Fruit fly (Drosophila melanogaster) whole organism, embryonic: Measurements from ENCODE around the gene elB.

Experiments used
- Atf6 ChIP-seq: fragments of 200-800 bp; sonication (Bioruptor generic); IDR thresholded peaks from 2 replicates; pipeline ENCODE4 v1.3.6; 2022; ENCODE audit warnings: missing biosample characterization, missing genetic modification characterization
- CG10543 ChIP-seq: fragments of 200-800 bp; sonication (Bioruptor generic); optimal IDR thresholded peaks from 3 replicates; lab custom pipeline; 2017; ENCODE audit warnings: missing biosample characterization, mild to moderate bottlenecking, missing genetic modification characterization, moderate library complexity
- CG11085 ChIP-seq: fragments of 200-800 bp; sonication (Bioruptor generic); IDR thresholded peaks from 2 replicates; pipeline ENCODE4 v1.3.6; 2022; ENCODE audit warnings: missing biosample characterization, missing genetic modification characterization
- CG17361 ChIP-seq: fragments of 200-800 bp; sonication (Bioruptor generic); IDR thresholded peaks from 3 replicates; pipeline ENCODE4 v1.3.6; 2022; ENCODE audit warnings: missing biosample characterization, missing genetic modification characterization
- CG4360 ChIP-seq: fragments of 200-800 bp; sonication (Bioruptor generic); IDR thresholded peaks from 2 replicates; pipeline ENCODE4 v1.3.6; 2022; ENCODE audit warnings: missing biosample characterization, missing genetic modification characterization
- CG6765 ChIP-seq: fragments of 200-800 bp; sonication (Bioruptor generic); optimal IDR thresholded peaks from 3 replicates; lab custom pipeline; 2017; ENCODE audit warnings: missing biosample characterization, mild to moderate bottlenecking, missing genetic modification characterization
- CG7745 ChIP-seq: fragments of 200-800 bp; sonication (Bioruptor generic); optimal IDR thresholded peaks from 2 replicates; lab custom pipeline; 2018; ENCODE audit warnings: missing biosample characterization, mild to moderate bottlenecking, missing genetic modification characterization, moderate library complexity
- CG7987 ChIP-seq: fragments of 200-800 bp; sonication (Bioruptor generic); optimal IDR thresholded peaks from 2 replicates; lab custom pipeline; 2018; ENCODE audit warnings: missing biosample characterization, mild to moderate bottlenecking, missing genetic modification characterization, moderate library complexity
- D ChIP-seq, 2 experiments: fragments of 200-800 bp in 1 of 2; fragments of >200 bp in 1 of 2; sonication (Bioruptor generic) in 1 of 2; optimal IDR thresholded peaks; 2 replicates in 1 of 2; 3 replicates in 1 of 2; lab custom pipeline; 2017; ENCODE audit warnings: mild to moderate bottlenecking in 1 of 2, missing biosample characterization in 1 of 2, missing genetic modification characterization in 1 of 2, missing genetic modification reagents in 1 of 2
- HHEX ChIP-seq: fragments of 200-800 bp; sonication (Bioruptor generic); optimal IDR thresholded peaks from 3 replicates; lab custom pipeline; 2017; ENCODE audit warnings: missing biosample characterization, mild to moderate bottlenecking, missing genetic modification characterization, missing genetic modification reagents
- Hmr ChIP-seq: fragments of 200-800 bp; sonication (Bioruptor generic); optimal IDR thresholded peaks from 3 replicates; lab custom pipeline; 2017; ENCODE audit warnings: mild to moderate bottlenecking, missing biosample characterization, missing genetic modification reagents, missing genetic modification characterization
- Kr ChIP-seq: fragments of 200-800 bp; sonication (Bioruptor generic); optimal IDR thresholded peaks from 2 replicates; lab custom pipeline; 2017; ENCODE audit warnings: missing biosample characterization, mild to moderate bottlenecking, missing genetic modification characterization
- Med ChIP-seq: fragments of 200-800 bp; sonication (Bioruptor generic); peaks from one replicate; lab custom pipeline; 2016; ENCODE audit warnings: missing biosample characterization, missing genetic modification characterization, mild to moderate bottlenecking, inconsistent platforms, moderate library complexity
- Nf-YC ChIP-seq: fragments of 200-800 bp; optimal IDR thresholded peaks from 3 replicates; lab custom pipeline; 2019; ENCODE audit warnings: missing biosample characterization, mild to moderate bottlenecking, missing genetic modification characterization, moderate library complexity
- Pdp1 ChIP-seq, 2 experiments: fragments of 200-800 bp; sonication (Bioruptor generic); optimal IDR thresholded peaks; 3 replicates each; lab custom pipeline; 2016; ENCODE audit warnings: missing biosample characterization in 2 of 2, missing genetic modification characterization in 2 of 2, mild to moderate bottlenecking in 1 of 2, moderate library complexity in 1 of 2
- Stat92E ChIP-seq, 3 experiments: fragments of >200 bp in 2 of 3; fragments of 200-800 bp in 1 of 3; sonication (Bioruptor generic) in 1 of 3; optimal IDR thresholded peaks; 2 replicates each; lab custom pipeline; 2017 to 2019; ENCODE audit warnings: missing biosample characterization in 3 of 3, missing genetic modification characterization in 3 of 3, mild to moderate bottlenecking in 1 of 3, moderate library complexity in 1 of 3
- abd-A ChIP-seq: fragments of 200-800 bp; sonication (Bioruptor generic); optimal IDR thresholded peaks from 3 replicates; lab custom pipeline; 2019; ENCODE audit warnings: missing biosample characterization, mild to moderate bottlenecking, missing genetic modification characterization, moderate library complexity
- al ChIP-seq: fragments of 200-800 bp; sonication (Bioruptor generic); IDR thresholded peaks from 2 replicates; pipeline ENCODE4 v1.3.6; 2022; ENCODE audit warnings: missing biosample characterization, missing genetic modification characterization
- cad ChIP-seq: fragments of >200 bp; optimal IDR thresholded peaks from 2 replicates; lab custom pipeline; 2017; ENCODE audit warnings: missing biosample characterization, missing genetic modification characterization
- fd64A ChIP-seq: fragments of 200-800 bp; sonication (Bioruptor generic); optimal IDR thresholded peaks from 3 replicates; lab custom pipeline; 2018; ENCODE audit warnings: missing biosample characterization, mild to moderate bottlenecking, missing genetic modification characterization
- gcm ChIP-seq: fragments of 200-800 bp; sonication (Bioruptor generic); optimal IDR thresholded peaks from 2 replicates; lab custom pipeline; 2019; ENCODE audit warnings: missing biosample characterization, mild to moderate bottlenecking, missing genetic modification characterization, moderate library complexity
- grn ChIP-seq: fragments of 200-800 bp; sonication (Bioruptor generic); optimal IDR thresholded peaks from 3 replicates; lab custom pipeline; 2017; ENCODE audit warnings: missing biosample characterization, missing genetic modification characterization
- gsb-n ChIP-seq: fragments of 200-800 bp; sonication (Bioruptor generic); optimal IDR thresholded peaks from 3 replicates; lab custom pipeline; 2018; ENCODE audit warnings: missing biosample characterization, mild to moderate bottlenecking, missing genetic modification characterization
- inv ChIP-seq: fragments of 200-800 bp; sonication (Bioruptor generic); IDR thresholded peaks from 2 replicates; pipeline ENCODE4 v1.3.6; 2022; ENCODE audit warnings: missing biosample characterization, missing genetic modification characterization; ENCODE audit not compliant: partially characterized antibody
- jigr1 ChIP-seq: fragments of 200-800 bp; sonication (Bioruptor generic); IDR thresholded peaks from 3 replicates; pipeline ENCODE4 v1.3.6; 2022; ENCODE audit warnings: missing biosample characterization, missing genetic modification characterization
- kni ChIP-seq: fragments of 200-800 bp; sonication (Bioruptor generic); optimal IDR thresholded peaks from 3 replicates; lab custom pipeline; 2017; ENCODE audit warnings: mild to moderate bottlenecking, missing biosample characterization, missing genetic modification reagents, missing genetic modification characterization
- lov ChIP-seq, 2 experiments: fragments of 200-800 bp in 1 of 2; fragments of >200 bp in 1 of 2; sonication (Bioruptor generic) in 1 of 2; IDR thresholded peaks in 1 of 2; optimal IDR thresholded peaks in 1 of 2; 2 replicates in 1 of 2; 3 replicates in 1 of 2; pipeline versions ENCODE4 v1.3.6 to Lab custom; 2017 to 2022; ENCODE audit warnings: missing biosample characterization in 1 of 2, missing genetic modification characterization in 1 of 2
- nmo ChIP-seq: fragments of 200-800 bp; sonication (Bioruptor generic); optimal IDR thresholded peaks from 2 replicates; lab custom pipeline; 2018; ENCODE audit warnings: missing biosample characterization, mild to moderate bottlenecking, missing genetic modification characterization, moderate library complexity
- oc ChIP-seq: fragments of 200-800 bp; sonication (Bioruptor generic); optimal IDR thresholded peaks from 2 replicates; lab custom pipeline; 2018; ENCODE audit warnings: missing biosample characterization, mild to moderate bottlenecking, missing genetic modification characterization, moderate library complexity
- odd ChIP-seq: fragments of 200-800 bp; sonication (Bioruptor generic); optimal IDR thresholded peaks from 2 replicates; lab custom pipeline; 2017; ENCODE audit warnings: missing biosample characterization, mild to moderate bottlenecking, missing genetic modification characterization
- onecut ChIP-seq: fragments of 200-800 bp; sonication (Bioruptor generic); IDR thresholded peaks from 2 replicates; pipeline ENCODE4 v1.3.6; 2022; ENCODE audit warnings: missing biosample characterization, missing genetic modification characterization
- org-1 ChIP-seq: fragments of 200-800 bp; sonication (Bioruptor generic); optimal IDR thresholded peaks from 2 replicates; lab custom pipeline; 2017; ENCODE audit warnings: missing biosample characterization, missing genetic modification characterization
- pan ChIP-seq, 4 experiments: fragments of >200 bp in 3 of 4; fragments of 200-800 bp in 1 of 4; sonication (Bioruptor generic) in 1 of 4; optimal IDR thresholded peaks in 3 of 4; IDR thresholded peaks in 1 of 4; 2 replicates each; pipeline versions ENCODE4 v1.3.6 to Lab custom; 2017 to 2022; ENCODE audit warnings: missing biosample characterization in 2 of 4, missing genetic modification characterization in 2 of 4, mixed read lengths in 1 of 4
- prd ChIP-seq, 3 experiments: fragments of >200 bp in 2 of 3; fragments of 200-800 bp in 1 of 3; sonication (Bioruptor generic) in 1 of 3; optimal IDR thresholded peaks in 2 of 3; IDR thresholded peaks in 1 of 3; 2 replicates in 2 of 3; 3 replicates in 1 of 3; pipeline versions ENCODE4 v1.3.6 to Lab custom; 2017 to 2022; ENCODE audit warnings: missing biosample characterization in 1 of 3, missing genetic modification characterization in 1 of 3
- pros ChIP-seq: fragments of 200-800 bp; sonication (Bioruptor generic); optimal IDR thresholded peaks from 3 replicates; lab custom pipeline; 2019; ENCODE audit warnings: missing biosample characterization, mild to moderate bottlenecking, missing genetic modification characterization, moderate library complexity
- run ChIP-seq: fragments of 200-800 bp; sonication (Bioruptor generic); optimal IDR thresholded peaks from 3 replicates; lab custom pipeline; 2018; ENCODE audit warnings: missing biosample characterization, mild to moderate bottlenecking, missing genetic modification characterization
- sens ChIP-seq: fragments of 200-800 bp; sonication (Bioruptor generic); peaks from one replicate; lab custom pipeline; 2016; ENCODE audit warnings: missing biosample characterization, missing genetic modification characterization
- sqz ChIP-seq: fragments of 200-800 bp; sonication (Bioruptor generic); optimal IDR thresholded peaks from 3 replicates; lab custom pipeline; 2018; ENCODE audit warnings: missing biosample characterization, mild to moderate bottlenecking, missing genetic modification characterization
- sr ChIP-seq: fragments of 200-800 bp; sonication (Bioruptor generic); IDR thresholded peaks from 3 replicates; pipeline ENCODE4 v1.3.6; 2022; ENCODE audit warnings: missing biosample characterization, missing genetic modification characterization
- twi ChIP-seq: fragments of 200-800 bp; optimal IDR thresholded peaks from 2 replicates; lab custom pipeline; 2019; ENCODE audit warnings: missing biosample characterization, mild to moderate bottlenecking, missing genetic modification characterization, moderate library complexity
- wdn ChIP-seq: fragments of 200-800 bp; sonication (Bioruptor generic); IDR thresholded peaks from 2 replicates; pipeline ENCODE4 v1.3.6; 2022; ENCODE audit warnings: missing biosample characterization, missing genetic modification characterization
- z ChIP-seq: fragments of 200-800 bp; sonication (Bioruptor generic); IDR thresholded peaks from 3 replicates; pipeline ENCODE4 v1.3.6; 2022; ENCODE audit warnings: missing biosample characterization, missing genetic modification characterization

elB gene

DNA sequence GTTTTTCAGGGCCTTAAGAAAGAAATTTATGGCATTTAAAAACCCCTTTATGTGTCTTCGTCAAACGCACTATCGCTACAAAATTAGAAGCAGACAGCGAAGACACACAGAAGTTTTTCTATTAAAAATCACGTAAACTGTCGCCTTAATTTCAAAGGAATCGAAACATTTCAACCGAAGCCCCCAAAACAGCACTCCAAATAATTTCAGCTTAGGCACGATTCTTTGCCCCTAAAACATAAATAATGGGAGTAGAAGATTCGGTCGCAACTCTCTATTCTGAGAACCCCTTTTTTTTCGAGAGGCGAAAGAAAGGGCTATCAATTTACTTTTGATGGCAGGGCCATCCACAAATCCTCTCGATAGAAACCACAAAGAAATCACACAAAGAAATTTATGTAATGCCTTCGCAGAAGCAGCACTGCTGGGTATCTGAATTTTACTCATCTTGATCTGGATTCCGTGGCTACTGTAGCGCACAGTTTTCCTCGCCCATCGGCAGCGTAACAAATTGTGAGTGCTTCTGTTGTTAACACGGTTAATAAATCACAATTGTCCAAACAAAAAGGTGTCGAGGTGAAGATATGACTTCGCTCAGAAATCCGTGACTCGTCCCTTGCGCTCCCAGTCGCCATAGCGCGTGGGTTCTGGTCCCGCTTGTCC is 40.7 kb upstream of the elB start:
- TF ChIP-seq Stat92E (GFP tag; optimal IDR thresholded peaks at IDR 0.05; lab: Kevin White, UChicago) (peak in 1 of 3 experiments; percentile 95), cad (GFP tag; lab: Kevin White, UChicago) (peak; percentile 45), al (GFP tag; lab: Robert Waterston, UW) (no peak), Med (GFP tag; lab: Kevin White, UChicago) (peak; percentile 55), gcm (GFP tag; lab: Kevin White, UChicago) (no peak), Pdp1 (GFP tag; optimal IDR thresholded peaks at IDR 0.05; lab: Kevin White, UChicago) (peak in 1 of 2 experiments; percentile 21), CG6765 (no peak), gsb-n (tag; lab: Kevin White, UChicago) (peak; percentile 83), run (tag; lab: Kevin White, UChicago) (peak; percentile 7), grn (peak; percentile 57), prd (optimal IDR thresholded peaks at IDR 0.05; lab: Kevin White, UChicago) (no peak), prd (GFP tag; IDR thresholded peaks at IDR 0.05; lab: Robert Waterston, UW) (peak; percentile 32; the same call in 1 of the 3 replicates), CG7745 (tag; lab: Kevin White, UChicago) (peak; percentile 69), odd (GFP tag; lab: Kevin White, UChicago) (peak; percentile 3), Nf-YC (tag; lab: Kevin White, UChicago) (no peak), sens (GFP tag; lab: Kevin White, UChicago) (peak; percentile 18), inv (GFP tag; lab: Robert Waterston, UW) (no peak), Kr (GFP tag; lab: Kevin White, UChicago) (peak; percentile 72)

DNA sequence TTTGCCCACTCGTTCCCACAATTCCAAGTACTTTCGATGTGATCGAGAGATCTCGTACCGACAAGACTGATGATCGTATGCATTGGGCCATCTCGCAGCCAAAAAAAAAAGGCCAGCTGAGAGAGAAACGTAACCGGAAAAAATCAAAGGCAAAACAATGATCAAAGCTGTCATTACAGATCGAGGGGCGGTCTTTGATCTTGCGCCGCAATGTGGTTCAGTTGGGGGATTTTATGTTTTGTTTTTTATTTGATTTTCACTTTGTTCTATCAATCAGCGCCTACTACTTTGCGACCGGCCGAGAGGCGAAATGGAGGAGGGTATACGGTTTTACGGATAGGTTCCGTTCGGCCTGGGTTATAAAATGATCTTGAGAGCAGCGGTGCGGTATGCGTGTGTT is 39.4 kb upstream of the elB start:
- TF ChIP-seq CG11085 (GFP tag; lab: Robert Waterston, UW) (no peak), CG17361 (GFP tag; lab: Robert Waterston, UW) (no peak), sqz (GFP tag; lab: Kevin White, UChicago) (peak; percentile 54), abd-A (tag; lab: Kevin White, UChicago) (peak; percentile 53), Pdp1 (GFP tag; optimal IDR thresholded peaks at IDR 0.05; lab: Kevin White, UChicago) (peak in 1 of 2 experiments; percentile 4), fd64A (GFP tag; lab: Kevin White, UChicago) (peak; percentile 28), kni (GFP tag; lab: Kevin White, UChicago) (peak; percentile 63), org-1 (GFP tag; lab: Kevin White, UChicago) (peak; percentile 16), sr (GFP tag; lab: Robert Waterston, UW) (0 out of 3 replicates have a peak, but pooled peaks have one; percentile 19), pan (optimal IDR thresholded peaks at IDR 0.05; lab: Kevin White, UChicago) (no peak), pan (GFP tag; optimal IDR thresholded peaks at IDR 0.05 in 1 of 2, IDR thresholded peaks at IDR 0.05 in 1 of 2) (peak in 1 of 2 experiments; percentile 58), jigr1 (GFP tag; lab: Robert Waterston, UW) (no peak), CG4360 (GFP tag; lab: Robert Waterston, UW) (peak; percentile 20; the same call in 1 of the 2 replicates), sens (GFP tag; lab: Kevin White, UChicago) (peak; percentile 50), nmo (GFP tag; lab: Kevin White, UChicago) (no peak), CG10543 (GFP tag; lab: Kevin White, UChicago) (peak; percentile 44), Atf6 (GFP tag; lab: Robert Waterston, UW) (0 out of 2 replicates have a peak, but pooled peaks have one; percentile 17)
- TF ChIP-seq, all 482 proteins: peak for 12

DNA sequence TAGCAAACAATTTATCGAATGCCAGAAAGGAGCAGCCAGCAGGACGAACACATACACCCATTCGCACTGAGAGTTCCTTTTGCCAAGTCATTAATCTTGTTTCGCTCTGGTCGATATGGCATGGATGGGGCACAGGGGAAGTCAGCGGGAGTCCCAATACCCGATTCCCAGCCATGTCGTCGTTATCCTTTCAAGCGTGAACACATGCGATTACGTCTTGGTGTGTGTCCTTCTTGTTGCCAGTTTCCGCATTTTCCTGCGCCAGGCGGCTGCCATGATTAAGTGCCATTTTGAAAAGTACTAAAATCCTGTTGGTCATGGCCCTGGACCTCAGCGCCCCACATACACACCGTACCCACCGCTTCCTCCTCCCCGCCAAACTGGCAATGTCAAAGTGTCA is 38.2 kb upstream of the elB start:
- TF ChIP-seq D (optimal IDR thresholded peaks at IDR 0.05; lab: Kevin White, UChicago) (peak; percentile 75), D (GFP tag; optimal IDR thresholded peaks at IDR 0.05; lab: Kevin White, UChicago) (no peak), HHEX (no peak), Hmr (GFP tag; lab: Kevin White, UChicago) (no peak), kni (GFP tag; lab: Kevin White, UChicago) (peak; percentile 21), abd-A (tag; lab: Kevin White, UChicago) (peak; percentile 71), wdn (GFP tag; lab: Robert Waterston, UW) (peak; percentile 20; the same call in 1 of the 2 replicates), lov (optimal IDR thresholded peaks at IDR 0.05; lab: Kevin White, UChicago) (no peak), lov (GFP tag; IDR thresholded peaks at IDR 0.05; lab: Robert Waterston, UW) (peak; percentile 39; the same call in 1 of the 3 replicates), onecut (peak; percentile 16; the same call in 1 of the 2 replicates), z (GFP tag; lab: Robert Waterston, UW) (0 out of 3 replicates have a peak, but pooled peaks have one; percentile 15), oc (tag; lab: Kevin White, UChicago) (no peak), twi (tag; lab: Kevin White, UChicago) (peak; percentile 87), prd (optimal IDR thresholded peaks at IDR 0.05; lab: Kevin White, UChicago) (no peak), prd (GFP tag; IDR thresholded peaks at IDR 0.05; lab: Robert Waterston, UW) (peak; percentile 72; the same call in 1 of the 3 replicates), pros (peak; percentile 7), CG7987 (GFP tag; lab: Kevin White, UChicago) (no peak), gsb-n (tag; lab: Kevin White, UChicago) (peak; percentile 27)
